Fruit fly (Drosophila melanogaster): Measurements from ENCODE around the gene CG43251.

CG43251 gene

DNA sequence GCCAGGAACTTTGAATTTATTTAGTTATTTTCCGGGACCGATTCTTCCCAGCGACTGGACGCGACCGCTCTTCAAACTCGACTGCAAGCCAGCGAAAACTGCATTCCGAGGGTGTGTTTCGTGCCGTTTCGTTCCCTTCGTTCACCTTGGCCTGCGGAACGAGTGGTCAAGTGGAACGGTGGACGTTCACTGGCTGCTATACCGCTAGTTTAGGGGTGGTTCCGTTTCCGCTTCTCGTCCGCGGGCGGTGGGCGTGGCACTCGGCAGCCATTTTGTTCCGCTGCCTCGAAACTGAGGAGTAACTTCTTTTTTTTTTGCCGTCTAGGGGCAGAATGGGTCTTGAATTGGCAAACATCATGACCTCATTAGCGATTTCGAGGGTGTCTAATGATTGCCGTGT lies 34.0 kb downstream of the CG43251 start, which contains the start of gene Six4:
TSS of gene Six4 (minus strand) at position 85 of the 400 bp plus-strand sequence.
- TF ChIP-seq fkh (GFP tag; optimal IDR thresholded peaks at IDR 0.05): no peak
- TF ChIP-seq Ets96B (tag; optimal IDR thresholded peaks at IDR 0.05): no peak
- no peak for TF ChIP-seq Lpt (GFP tag; optimal IDR thresholded peaks at IDR 0.05)

dm6 chr3L:20796757-20797156 lies 38.1 kb downstream of the CG43251 start:
- TF ChIP-seq Hr38 (GFP tag; optimal IDR thresholded peaks at IDR 0.05) (no peak), acj6 (GFP tag; optimal IDR thresholded peaks at IDR 0.05) (no peak), dsx (GFP tag; optimal IDR thresholded peaks at IDR 0.05; ENCODE audit: poor library complexity, severe bottlenecking) (no peak), eg (GFP tag; IDR thresholded peaks at IDR 0.05) (no peak), topi (GFP tag; optimal IDR thresholded peaks at IDR 0.05) (no peak), Eip78C (GFP tag) (no peak), esn (GFP tag; optimal IDR thresholded peaks at IDR 0.05) (no peak)

- TF ChIP-seq lz (GFP tag; optimal IDR thresholded peaks at IDR 0.05): no peak
- no peak for TF ChIP-seq Sox14 (GFP tag; optimal IDR thresholded peaks at IDR 0.05)
- no peak for TF ChIP-seq Hr4 (GFP tag; optimal IDR thresholded peaks at IDR 0.05)
- no peak for TF ChIP-seq CG6276 (GFP tag; optimal IDR thresholded peaks at IDR 0.05)
- no peak for TF ChIP-seq ss (GFP tag; optimal IDR thresholded peaks at IDR 0.05)
- TF ChIP-seq Met (GFP tag; optimal IDR thresholded peaks at IDR 0.05): no peak
- TF ChIP-seq CG11902 (GFP tag; optimal IDR thresholded peaks at IDR 0.05): no peak
- TF ChIP-seq Eip75B (GFP tag; optimal IDR thresholded peaks at IDR 0.05): no peak
- no peak for TF ChIP-seq CG11762 (GFP tag; optimal IDR thresholded peaks at IDR 0.05; ENCODE audit: insufficient read depth)
- TF ChIP-seq achi (GFP tag; optimal IDR thresholded peaks at IDR 0.05): no peak
- TF ChIP-seq net (GFP tag; optimal IDR thresholded peaks at IDR 0.05): no peak
- TF ChIP-seq CG15336 (GFP tag; IDR thresholded peaks at IDR 0.05): no peak
These were observed 38.7 kb downstream of the CG43251 start for dm6 chr3L:20797379-20797778.

dm6 chr3L:20798325-20798846 lies 39.7 kb downstream of the CG43251 start, which contains the start of the genes CG3698 and tzn:
TSS of gene CG3698 (minus strand) at chr3L:20798375.
TSS of gene tzn (plus strand) at chr3L:20798645.
- TF ChIP-seq Hr4 (GFP tag; optimal IDR thresholded peaks at IDR 0.05) (no peak), salr (GFP tag; optimal IDR thresholded peaks at IDR 0.05) (peak in 1 of 2 experiments; percentile 90), CG9139 (GFP tag; optimal IDR thresholded peaks at IDR 0.05) (peak; percentile 71), vri (GFP tag; optimal IDR thresholded peaks at IDR 0.05) (no peak), CG11902 (GFP tag; optimal IDR thresholded peaks at IDR 0.05) (peak; percentile 79), CG6808 (GFP tag; optimal IDR thresholded peaks at IDR 0.05) (no peak), CG6854 (GFP tag; optimal IDR thresholded peaks at IDR 0.05) (peak; percentile 92), dac (GFP tag; optimal IDR thresholded peaks at IDR 0.05) (peak; percentile 57), fd85E (GFP tag; optimal IDR thresholded peaks at IDR 0.05) (no peak), Blimp-1 (GFP tag; optimal IDR thresholded peaks at IDR 0.05) (peak; percentile 61), Eip78C (GFP tag) (no peak), acj6 (GFP tag; optimal IDR thresholded peaks at IDR 0.05) (peak; percentile 86), esn (GFP tag; optimal IDR thresholded peaks at IDR 0.05) (peak; percentile 87), CG6792 (GFP tag; optimal IDR thresholded peaks at IDR 0.05) (no peak), achi (GFP tag; optimal IDR thresholded peaks at IDR 0.05) (no peak), CG6163 (GFP tag; IDR thresholded peaks at IDR 0.05) (peak; percentile 93), CG8319 (GFP tag; optimal IDR thresholded peaks at IDR 0.05) (peak; percentile 75), Sox15 (GFP tag; optimal IDR thresholded peaks at IDR 0.05) (peak; percentile 72), lz (GFP tag; optimal IDR thresholded peaks at IDR 0.05) (peak; percentile 86), CG8632 (GFP tag; optimal IDR thresholded peaks at IDR 0.05) (peak; percentile 73), Gug (GFP tag; IDR thresholded peaks at IDR 0.05) (peak; percentile 45), Hr39 (GFP tag; optimal IDR thresholded peaks at IDR 0.05) (no peak), CG3032 (tag; optimal IDR thresholded peaks at IDR 0.05) (peak; percentile 73), CG31627 (GFP tag; optimal IDR thresholded peaks at IDR 0.05) (peak; percentile 83), svp (GFP tag) (no peak), CG11294 (GFP tag; IDR thresholded peaks at IDR 0.05) (peak; percentile 47), CG16779 (tag; optimal IDR thresholded peaks at IDR 0.05) (no peak), CG11762 (GFP tag; optimal IDR thresholded peaks at IDR 0.05; ENCODE audit: insufficient read depth) (peak; percentile 49), fd59A (GFP tag; optimal IDR thresholded peaks at IDR 0.05) (peak; percentile 64), Eip75B (GFP tag; optimal IDR thresholded peaks at IDR 0.05) (no peak), CG34406 (GFP tag; optimal IDR thresholded peaks at IDR 0.05) (peak; percentile 85)

Measured in whole organism, prepupa.